Worm (Caenorhabditis elegans) whole organism, early embryonic: ENCODE measurements around the gene Y43F8B.23.

Experiments
- B0310.2 ChIP-seq: sonication (generic microtip); optimal IDR thresholded peaks from 2 replicates; lab custom pipeline; 2016; ENCODE audit warnings: mild to moderate bottlenecking, missing genetic modification characterization, missing compliant biosample characterization
- F13C5.2 ChIP-seq: sonication (generic microtip); optimal IDR thresholded peaks from 2 replicates; lab custom pipeline; 2017; ENCODE audit warnings: mild to moderate bottlenecking, missing genetic modification characterization, inconsistent platforms, missing compliant biosample characterization
- aly-1 ChIP-seq: sonication (generic microtip); optimal IDR thresholded peaks from 2 replicates; lab custom pipeline; 2016; ENCODE audit warnings: missing genetic modification characterization, missing compliant biosample characterization
- ama-1 ChIP-seq: fragments of 150-350 bp; optimal IDR thresholded peaks from 2 replicates; lab custom pipeline; 2014
- ceh-13 ChIP-seq: fragments of 200-800 bp; sonication (Bioruptor generic); optimal IDR thresholded peaks from 2 replicates; lab custom pipeline; 2018; ENCODE audit warnings: mild to moderate bottlenecking, missing genetic modification characterization, missing compliant biosample characterization
- ceh-36 ChIP-seq: sonication (generic microtip); optimal IDR thresholded peaks from 2 replicates; lab custom pipeline; 2016; ENCODE audit warnings: missing genetic modification characterization, inconsistent platforms, missing compliant biosample characterization
- ets-7 ChIP-seq: sonication (generic microtip); optimal IDR thresholded peaks from 2 replicates; lab custom pipeline; 2016; ENCODE audit warnings: missing genotype, missing genetic modification characterization, missing compliant biosample characterization
- flt-1 ChIP-seq: fragments of 200-800 bp; sonication (Bioruptor generic); IDR thresholded peaks from 2 replicates; pipeline ENCODE4 v1.3.6; 2022; ENCODE audit warnings: missing genetic modification characterization, missing compliant biosample characterization
- hmbx-1 ChIP-seq: sonication (generic microtip); optimal IDR thresholded peaks from 2 replicates; lab custom pipeline; 2016; ENCODE audit warnings: mild to moderate bottlenecking, missing genetic modification characterization, missing compliant biosample characterization
- hmg-4 ChIP-seq: fragments of 200-800 bp; sonication (Bioruptor generic); optimal IDR thresholded peaks from 2 replicates; lab custom pipeline; 2018; ENCODE audit warnings: mild to moderate bottlenecking, missing genetic modification characterization, missing compliant biosample characterization
- hnd-1 ChIP-seq: sonication (generic microtip); optimal IDR thresholded peaks from 2 replicates; lab custom pipeline; 2016; ENCODE audit warnings: missing genetic modification characterization, missing compliant biosample characterization
- pes-1 ChIP-seq: fragments of 200-800 bp; sonication (Bioruptor generic); IDR thresholded peaks from 2 replicates; pipeline ENCODE4 v1.3.6; 2022; ENCODE audit warnings: missing genetic modification reagents, missing genetic modification characterization, missing compliant biosample characterization
- scrt-1 ChIP-seq: fragments of 200-800 bp; sonication (Bioruptor generic); IDR thresholded peaks from 2 replicates; pipeline ENCODE4 v1.3.6; 2022; ENCODE audit warnings: missing genetic modification characterization, missing compliant biosample characterization
- sea-1 ChIP-seq: fragments of 200-800 bp; sonication (Bioruptor generic); conservative IDR thresholded peaks from 2 replicates; pipeline ENCODE4 v1.3.6; 2022; ENCODE audit warnings: missing genetic modification characterization, missing compliant biosample characterization
- tbx-11 ChIP-seq: fragments of 200-800 bp; sonication (Bioruptor generic); IDR thresholded peaks from 2 replicates; pipeline ENCODE4 v1.3.6; 2022; ENCODE audit warnings: missing genetic modification characterization, missing compliant biosample characterization
- tbx-37 ChIP-seq: fragments of 200-800 bp; sonication (Bioruptor generic); conservative IDR thresholded peaks from 2 replicates; pipeline ENCODE4 v1.3.6; 2022; ENCODE audit warnings: missing genetic modification reagents, missing genetic modification characterization, missing compliant biosample characterization
- tra-4 ChIP-seq: sonication (generic microtip); optimal IDR thresholded peaks from 2 replicates; lab custom pipeline; 2017; ENCODE audit warnings: missing genetic modification characterization, missing compliant biosample characterization

The Y43F8B.23 gene

DNA sequence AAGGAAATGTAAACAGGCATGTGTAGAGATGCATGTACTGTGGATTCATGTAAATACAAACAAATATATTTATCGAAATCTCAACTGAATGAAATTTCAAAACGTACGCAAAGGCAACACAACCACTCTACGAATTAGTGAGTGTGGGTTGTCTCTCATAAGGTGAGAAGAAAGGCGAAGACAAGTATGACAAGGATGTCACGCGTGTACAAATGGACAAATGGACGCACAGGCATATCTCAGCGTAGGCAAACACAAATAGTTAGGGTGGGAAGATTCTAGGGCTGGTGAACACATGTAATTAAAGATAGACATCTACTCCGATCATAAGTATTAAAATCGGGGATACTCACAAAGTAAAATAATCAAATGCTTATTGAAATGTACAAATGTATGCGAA is 39.4 kb downstream of the Y43F8B.23 start:
- TF ChIP-seq tbx-11 (GFP tag; lab: Robert Waterston, UW), result no peak
- no peak for TF ChIP-seq flt-1 (GFP tag; lab: Robert Waterston, UW)
- no peak for TF ChIP-seq ceh-13 (GFP tag; lab: Kevin White, UChicago)
- TF ChIP-seq B0310.2 (tag; lab: Kevin White, UChicago), result no peak
- no peak for TF ChIP-seq aly-1 (tag; lab: Kevin White, UChicago)
- TF ChIP-seq tra-4 (tag; lab: Kevin White, UChicago), result no peak

- TF ChIP-seq tbx-37, result no peak
- TF ChIP-seq B0310.2 (tag; lab: Kevin White, UChicago), result no peak
- TF ChIP-seq flt-1 (GFP tag; lab: Robert Waterston, UW), result no peak
- no peak for TF ChIP-seq ceh-13 (GFP tag; lab: Kevin White, UChicago)
- TF ChIP-seq ceh-36 (tag; lab: Kevin White, UChicago), result no peak
- TF ChIP-seq F13C5.2 (tag; lab: Kevin White, UChicago), result no peak
- TF ChIP-seq tbx-11 (GFP tag; lab: Robert Waterston, UW), result no peak
- no peak for TF ChIP-seq scrt-1 (GFP tag; lab: Robert Waterston, UW)
- TF ChIP-seq tra-4 (tag; lab: Kevin White, UChicago), result no peak
These were observed 46.3 kb downstream of the Y43F8B.23 start, which contains the start of gene C25F9.2 for ce11 chrV:19421131-19421530. Gene C25F9.2 (plus strand): TSS chrV:19421471.

DNA sequence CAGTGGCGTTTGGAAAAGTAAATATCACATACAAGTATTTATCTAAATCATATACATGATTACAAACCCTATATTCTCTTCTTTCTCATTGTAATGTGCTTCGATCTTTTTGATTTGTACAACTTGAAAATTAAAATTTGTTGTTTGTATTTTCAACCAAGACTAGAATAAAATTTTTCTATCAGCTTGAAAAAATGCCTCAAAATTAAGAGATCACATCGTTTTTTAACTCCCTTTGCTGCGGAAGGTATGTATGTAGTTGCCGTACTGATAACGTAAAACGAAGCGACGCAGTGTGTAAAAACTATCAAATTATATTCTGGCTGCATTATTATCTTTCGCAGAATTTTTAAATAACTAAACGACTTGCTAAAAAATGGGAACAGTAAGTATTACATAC is 49.6 kb downstream of the Y43F8B.23 start, which contains the start of gene C25F9.15:
Gene C25F9.15, plus strand, starts transcription at position 301 of the 400 bp plus-strand sequence.
- TF ChIP-seq sea-1 (GFP tag; lab: Robert Waterston, UW), result no peak
- TF ChIP-seq ets-7 (tag; lab: Kevin White, UChicago), result no peak
- TF ChIP-seq hmbx-1 (tag; lab: Kevin White, UChicago), result no peak
- no peak for TF ChIP-seq F13C5.2 (tag; lab: Kevin White, UChicago)
- no peak for TF ChIP-seq hmg-4 (GFP tag; lab: Kevin White, UChicago)
- no peak for TF ChIP-seq pes-1 (GFP tag; lab: Robert Waterston, UW)
- no peak for TF ChIP-seq scrt-1 (GFP tag; lab: Robert Waterston, UW)
- no peak for TF ChIP-seq ceh-36 (tag; lab: Kevin White, UChicago)
- no peak for TF ChIP-seq aly-1 (tag; lab: Kevin White, UChicago)
- TF ChIP-seq ama-1 (lab: Kevin White, UChicago), result no peak
- TF ChIP-seq tbx-37, result no peak
- TF ChIP-seq flt-1 (GFP tag; lab: Robert Waterston, UW), result no peak
- TF ChIP-seq tbx-11 (GFP tag; lab: Robert Waterston, UW), result no peak
- no peak for TF ChIP-seq hnd-1 (tag; lab: Kevin White, UChicago)
- TF ChIP-seq B0310.2 (tag; lab: Kevin White, UChicago), result no peak
- TF ChIP-seq ceh-13 (GFP tag; lab: Kevin White, UChicago), result no peak
- no peak for TF ChIP-seq tra-4 (tag; lab: Kevin White, UChicago)

DNA sequence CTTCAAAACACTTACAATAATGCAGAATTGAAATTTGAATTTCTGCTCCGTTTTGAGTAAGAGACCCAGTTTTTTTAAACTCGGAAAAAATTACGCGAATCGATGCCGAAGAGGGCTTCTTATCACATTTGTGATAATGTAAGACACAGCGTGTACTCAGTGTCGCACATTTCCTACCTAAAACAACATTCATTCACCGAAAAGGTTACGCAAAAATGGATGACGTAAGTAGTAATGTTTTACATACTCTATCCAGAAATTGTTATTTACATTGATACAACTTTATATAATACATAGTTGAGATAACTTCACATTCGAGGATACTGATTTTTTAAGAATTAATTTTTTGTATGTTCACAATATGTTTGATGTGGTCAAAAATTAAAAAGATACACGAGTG is 51.0 kb downstream of the Y43F8B.23 start, which contains the start of the genes C25F9.4 and C25F9.9:
Gene C25F9.4, minus strand, starts transcription at position 101 of the 400 bp plus-strand sequence.
Gene C25F9.9, plus strand, starts transcription at position 137 of the 400 bp plus-strand sequence.
- no peak for TF ChIP-seq tra-4 (tag; lab: Kevin White, UChicago)
- no peak for TF ChIP-seq pes-1 (GFP tag; lab: Robert Waterston, UW)
- TF ChIP-seq hmbx-1 (tag; lab: Kevin White, UChicago), result no peak
- no peak for TF ChIP-seq sea-1 (GFP tag; lab: Robert Waterston, UW)
- no peak for TF ChIP-seq flt-1 (GFP tag; lab: Robert Waterston, UW)
- TF ChIP-seq aly-1 (tag; lab: Kevin White, UChicago), result no peak
- no peak for TF ChIP-seq F13C5.2 (tag; lab: Kevin White, UChicago)
- no peak for TF ChIP-seq tbx-37
- TF ChIP-seq ceh-13 (GFP tag; lab: Kevin White, UChicago), result no peak
